Fruit fly (Drosophila melanogaster) whole organism, prepupa: ENCODE data around the gene ara.

Experiments
- Blimp-1 ChIP-seq: fragments of 200-800 bp; sonication (Bioruptor generic); optimal IDR thresholded peaks from 3 replicates; lab custom pipeline; 2017; ENCODE audit warnings: missing biosample characterization, missing genetic modification characterization, mild to moderate bottlenecking, moderate library complexity, missing genetic modification reagents
- CG10631 ChIP-seq: fragments of 200-800 bp; sonication (Bioruptor generic); optimal IDR thresholded peaks from 2 replicates; lab custom pipeline; 2016; ENCODE audit warnings: missing biosample characterization, missing genetic modification characterization
- CG11762 ChIP-seq: fragments of 200-800 bp; sonication (Bioruptor generic); optimal IDR thresholded peaks from 3 replicates; lab custom pipeline; 2016; ENCODE audit warnings: missing biosample characterization, missing genetic modification characterization; ENCODE audit not compliant: insufficient read depth
- CG34406 ChIP-seq: fragments of 200-800 bp; sonication (Bioruptor generic); optimal IDR thresholded peaks from 3 replicates; lab custom pipeline; 2016; ENCODE audit warnings: missing biosample characterization, missing genetic modification characterization
- CG6276 ChIP-seq: fragments of 200-800 bp; sonication (Bioruptor generic); optimal IDR thresholded peaks from 2 replicates; lab custom pipeline; 2017; ENCODE audit warnings: missing biosample characterization, mild to moderate bottlenecking, missing genetic modification characterization
- CG6854 ChIP-seq: fragments of 200-800 bp; sonication (Bioruptor generic); optimal IDR thresholded peaks from 2 replicates; lab custom pipeline; 2017; ENCODE audit warnings: missing biosample characterization, mild to moderate bottlenecking, missing genetic modification characterization
- CG7368 ChIP-seq: fragments of 200-800 bp; sonication (Bioruptor generic); optimal IDR thresholded peaks from 3 replicates; lab custom pipeline; 2016; ENCODE audit warnings: missing biosample characterization, missing genetic modification characterization
- Hr38 ChIP-seq: sonication (Bioruptor generic); optimal IDR thresholded peaks from 2 replicates; lab custom pipeline; 2016; ENCODE audit warnings: missing biosample characterization, missing genetic modification characterization
- acj6 ChIP-seq: fragments of 200-800 bp; sonication (Bioruptor generic); optimal IDR thresholded peaks from 3 replicates; lab custom pipeline; 2016; ENCODE audit warnings: missing biosample characterization, missing genetic modification characterization

dm6 chr3L:12609387-12609799 is 28.9 kb downstream of the ara start, which contains the start of gene caup:
- TF ChIP-seq Hr38 (GFP tag; lab: Kevin White, UChicago) = no peak
- no peak for TF ChIP-seq Blimp-1 (GFP tag; lab: Kevin White, UChicago)
- no peak for TF ChIP-seq CG10631 (GFP tag; lab: Kevin White, UChicago)
- no peak for TF ChIP-seq CG6854 (GFP tag; lab: Kevin White, UChicago)
- no peak for TF ChIP-seq CG6276 (GFP tag; lab: Kevin White, UChicago)
- TF ChIP-seq CG34406 (GFP tag; lab: Kevin White, UChicago) = no peak
- no peak for TF ChIP-seq acj6
- no peak for TF ChIP-seq CG11762 (GFP tag; lab: Kevin White, UChicago)
- TF ChIP-seq CG7368 = no peak
